Fruit fly (Drosophila melanogaster) whole organism, embryonic: Measurements from ENCODE around the gene Vm26Ac.

Experiments
- Antp ChIP-seq: fragments of 200-800 bp; sonication (Bioruptor generic); optimal IDR thresholded peaks from 3 replicates; lab custom pipeline; 2016; ENCODE audit warnings: missing biosample characterization, missing genetic modification characterization
- CG10366 ChIP-seq: fragments of 200-800 bp; sonication (Bioruptor generic); IDR thresholded peaks from 2 replicates; pipeline ENCODE4 v1.3.6; 2022; ENCODE audit warnings: missing biosample characterization, missing genetic modification characterization
- CG11085 ChIP-seq: fragments of 200-800 bp; sonication (Bioruptor generic); IDR thresholded peaks from 2 replicates; pipeline ENCODE4 v1.3.6; 2022; ENCODE audit warnings: missing biosample characterization, missing genetic modification characterization
- CG11398 ChIP-seq: fragments of 200-800 bp; sonication (Bioruptor generic); optimal IDR thresholded peaks from 2 replicates; lab custom pipeline; 2016; ENCODE audit warnings: missing biosample characterization, missing genetic modification characterization
- CG11504 ChIP-seq: fragments of 200-800 bp; sonication (Bioruptor generic); optimal IDR thresholded peaks from 3 replicates; lab custom pipeline; 2019; ENCODE audit warnings: missing biosample characterization, mild to moderate bottlenecking, missing genetic modification characterization, moderate library complexity
- CG11560 ChIP-seq: fragments of 200-800 bp; sonication (Bioruptor generic); IDR thresholded peaks from 3 replicates; pipeline ENCODE4 v1.3.6; 2022; ENCODE audit warnings: missing biosample characterization, missing genetic modification characterization
- CG16779 ChIP-seq: fragments of 200-800 bp; sonication (Bioruptor generic); IDR thresholded peaks from 2 replicates; pipeline ENCODE4 v1.3.6; 2022; ENCODE audit warnings: missing biosample characterization, missing genetic modification characterization
- CG17829 ChIP-seq: fragments of 200-800 bp; optimal IDR thresholded peaks from 2 replicates; lab custom pipeline; 2019; ENCODE audit warnings: missing biosample characterization, mild to moderate bottlenecking, missing genetic modification characterization, moderate library complexity
- CG2116 ChIP-seq: fragments of 200-800 bp; sonication (Bioruptor generic); optimal IDR thresholded peaks from 3 replicates; lab custom pipeline; 2018; ENCODE audit warnings: missing biosample characterization, mild to moderate bottlenecking, missing genetic modification characterization
- CG2712 ChIP-seq: fragments of 200-800 bp; optimal IDR thresholded peaks from 3 replicates; lab custom pipeline; 2019; ENCODE audit warnings: missing biosample characterization, mild to moderate bottlenecking, missing genetic modification characterization, moderate library complexity
- CG30403 ChIP-seq: fragments of 200-800 bp; sonication (Bioruptor generic); optimal IDR thresholded peaks from 3 replicates; lab custom pipeline; 2016; ENCODE audit warnings: missing biosample characterization, missing genetic modification characterization
- CG3065 ChIP-seq: fragments of 200-800 bp; sonication (Bioruptor generic); optimal IDR thresholded peaks from 2 replicates; lab custom pipeline; 2016; ENCODE audit warnings: missing biosample characterization, missing genetic modification characterization
- CG32767 ChIP-seq: fragments of 200-800 bp; sonication (Bioruptor generic); IDR thresholded peaks from 2 replicates; pipeline ENCODE4 v1.3.6; 2022; ENCODE audit warnings: missing biosample characterization, missing genetic modification characterization
- CG3838 ChIP-seq: fragments of 200-800 bp; sonication (Bioruptor generic); optimal IDR thresholded peaks from 3 replicates; lab custom pipeline; 2016; ENCODE audit warnings: missing biosample characterization, missing genetic modification characterization
- CG4404 ChIP-seq: fragments of 200-800 bp; sonication (Bioruptor generic); IDR thresholded peaks from 2 replicates; pipeline ENCODE4 v1.3.6; 2022; ENCODE audit warnings: missing biosample characterization, missing genetic modification characterization
- CG4707 ChIP-seq: fragments of 200-800 bp; sonication (Bioruptor generic); optimal IDR thresholded peaks from 2 replicates; lab custom pipeline; 2018; ENCODE audit warnings: missing biosample characterization, mild to moderate bottlenecking, missing genetic modification characterization, moderate library complexity
- CG4854 ChIP-seq: fragments of 200-800 bp; sonication (Bioruptor generic); optimal IDR thresholded peaks from 2 replicates; lab custom pipeline; 2016; ENCODE audit warnings: missing biosample characterization, missing genetic modification characterization, inconsistent platforms
- CG5180 ChIP-seq: fragments of 200-800 bp; sonication (Bioruptor generic); optimal IDR thresholded peaks from 3 replicates; lab custom pipeline; 2017; ENCODE audit warnings: missing biosample characterization, missing genetic modification characterization, mild to moderate bottlenecking, moderate library complexity, missing genetic modification reagents
- CG5245 ChIP-seq: fragments of 200-800 bp; sonication (Bioruptor generic); optimal IDR thresholded peaks from 3 replicates; lab custom pipeline; 2016; ENCODE audit warnings: missing biosample characterization, missing genetic modification characterization
- CG6272 ChIP-seq: fragments of 200-800 bp; sonication (Bioruptor generic); IDR thresholded peaks from 2 replicates; pipeline ENCODE4 v1.3.6; 2022; ENCODE audit warnings: missing biosample characterization, missing genetic modification characterization
- CG9437 ChIP-seq: fragments of 200-800 bp; sonication (Bioruptor generic); optimal IDR thresholded peaks from 2 replicates; lab custom pipeline; 2018; ENCODE audit warnings: missing biosample characterization, mild to moderate bottlenecking, missing genetic modification characterization
- CoRest ChIP-seq: fragments of 200-800 bp; sonication (Bioruptor generic); optimal IDR thresholded peaks from 3 replicates; lab custom pipeline; 2018; ENCODE audit warnings: missing biosample characterization, mild to moderate bottlenecking, missing genetic modification characterization, moderate library complexity
- CrebB ChIP-seq: fragments of 200-800 bp; sonication (Bioruptor generic); optimal IDR thresholded peaks from 3 replicates; lab custom pipeline; 2018; ENCODE audit warnings: missing biosample characterization, mild to moderate bottlenecking, missing genetic modification characterization
- Doc3 ChIP-seq: fragments of 200-800 bp; sonication (Bioruptor generic); IDR thresholded peaks from 3 replicates; pipeline ENCODE4 v1.3.6; 2022; ENCODE audit warnings: missing biosample characterization, missing genetic modification characterization; ENCODE audit not compliant: partially characterized antibody
- E2f2 ChIP-seq: fragments of 200-800 bp; sonication (Bioruptor generic); IDR thresholded peaks from 2 replicates; pipeline ENCODE4 v1.3.6; 2022; ENCODE audit warnings: missing biosample characterization, missing genetic modification characterization
- Hr51 ChIP-seq, 2 experiments: fragments of 200-800 bp; sonication (Bioruptor generic); optimal IDR thresholded peaks; 2 replicates in 1 of 2; 3 replicates in 1 of 2; lab custom pipeline; 2016 to 2018; ENCODE audit warnings: missing biosample characterization in 2 of 2, missing genetic modification characterization in 2 of 2, mild to moderate bottlenecking in 1 of 2, moderate library complexity in 1 of 2
- Lpt ChIP-seq: fragments of >200 bp; optimal IDR thresholded peaks from 2 replicates; lab custom pipeline; 2018; ENCODE audit warnings: missing biosample characterization, missing genetic modification characterization
- MTF-1 ChIP-seq: fragments of 200-800 bp; sonication (Bioruptor generic); optimal IDR thresholded peaks from 2 replicates; lab custom pipeline; 2018; ENCODE audit warnings: missing biosample characterization, mild to moderate bottlenecking, missing genetic modification characterization, borderline replicate concordance
- Nf-YB ChIP-seq: fragments of 200-800 bp; sonication (Bioruptor generic); optimal IDR thresholded peaks from 3 replicates; lab custom pipeline; 2019; ENCODE audit warnings: missing biosample characterization, mild to moderate bottlenecking, missing genetic modification characterization, moderate library complexity
- Oli ChIP-seq: fragments of 200-800 bp; sonication (Bioruptor generic); optimal IDR thresholded peaks from 2 replicates; lab custom pipeline; 2018; ENCODE audit warnings: missing biosample characterization, mild to moderate bottlenecking, missing genetic modification characterization, moderate library complexity
- Ravus ChIP-seq: fragments of 200-800 bp; sonication (Bioruptor generic); IDR thresholded peaks from 2 replicates; pipeline ENCODE4 v1.3.6; 2022; ENCODE audit warnings: missing biosample characterization, missing genetic modification characterization
- al ChIP-seq: fragments of 200-800 bp; sonication (Bioruptor generic); IDR thresholded peaks from 2 replicates; pipeline ENCODE4 v1.3.6; 2022; ENCODE audit warnings: missing biosample characterization, missing genetic modification characterization
- ase ChIP-seq: fragments of 200-800 bp; sonication (Bioruptor generic); IDR thresholded peaks from 3 replicates; pipeline ENCODE4 v1.3.6; 2022; ENCODE audit warnings: missing biosample characterization, missing genetic modification characterization
- ash1 ChIP-seq: fragments of 200-800 bp; sonication (Bioruptor generic); optimal IDR thresholded peaks from 2 replicates; lab custom pipeline; 2018; ENCODE audit warnings: missing biosample characterization, mild to moderate bottlenecking, missing genetic modification characterization
- en ChIP-seq: fragments of 200-800 bp; sonication (Bioruptor generic); optimal IDR thresholded peaks from 2 replicates; lab custom pipeline; 2016; ENCODE audit warnings: missing biosample characterization, missing genetic modification characterization
- fd102C ChIP-seq: fragments of 200-800 bp; sonication (Bioruptor generic); optimal IDR thresholded peaks from 2 replicates; lab custom pipeline; 2018; ENCODE audit warnings: missing biosample characterization, mild to moderate bottlenecking, missing genetic modification characterization, moderate library complexity
- hb ChIP-seq: fragments of 200-800 bp; sonication (Bioruptor generic); IDR thresholded peaks from 3 replicates; pipeline ENCODE4 v1.3.6; 2022; ENCODE audit warnings: missing biosample characterization, missing genetic modification characterization; ENCODE audit not compliant: partially characterized antibody
- jigr1 ChIP-seq: fragments of 200-800 bp; sonication (Bioruptor generic); IDR thresholded peaks from 3 replicates; pipeline ENCODE4 v1.3.6; 2022; ENCODE audit warnings: missing biosample characterization, missing genetic modification characterization
- pan ChIP-seq, 4 experiments: fragments of >200 bp in 3 of 4; fragments of 200-800 bp in 1 of 4; sonication (Bioruptor generic) in 1 of 4; optimal IDR thresholded peaks in 3 of 4; IDR thresholded peaks in 1 of 4; 2 replicates each; pipeline versions ENCODE4 v1.3.6 to Lab custom; 2017 to 2022; ENCODE audit warnings: missing biosample characterization in 2 of 4, missing genetic modification characterization in 2 of 4, mixed read lengths in 1 of 4
- pb ChIP-seq: fragments of 200-800 bp; sonication (Bioruptor generic); optimal IDR thresholded peaks from 3 replicates; lab custom pipeline; 2016; ENCODE audit warnings: missing biosample characterization, missing genetic modification characterization
- peb ChIP-seq: fragments of 200-800 bp; sonication (Bioruptor generic); IDR thresholded peaks from 2 replicates; pipeline ENCODE4 v1.3.6; 2022; ENCODE audit warnings: missing biosample characterization, missing genetic modification characterization
- phol ChIP-seq: fragments of 200-800 bp; sonication (Bioruptor generic); optimal IDR thresholded peaks from 3 replicates; lab custom pipeline; 2018; ENCODE audit warnings: missing biosample characterization, mild to moderate bottlenecking, missing genetic modification characterization, moderate library complexity
- pnt ChIP-seq: fragments of 200-800 bp; sonication (Bioruptor generic); optimal IDR thresholded peaks from 3 replicates; lab custom pipeline; 2016; ENCODE audit warnings: missing biosample characterization, missing genetic modification characterization
- sd ChIP-seq: fragments of 200-800 bp; sonication (Bioruptor generic); optimal IDR thresholded peaks from 3 replicates; lab custom pipeline; 2018; ENCODE audit warnings: missing biosample characterization, mild to moderate bottlenecking, missing genetic modification characterization, moderate library complexity
- sqz ChIP-seq: fragments of 200-800 bp; sonication (Bioruptor generic); optimal IDR thresholded peaks from 3 replicates; lab custom pipeline; 2018; ENCODE audit warnings: missing biosample characterization, mild to moderate bottlenecking, missing genetic modification characterization
- stwl ChIP-seq: fragments of 200-800 bp; sonication (Bioruptor generic); optimal IDR thresholded peaks from 3 replicates; lab custom pipeline; 2018; ENCODE audit warnings: missing biosample characterization, mild to moderate bottlenecking, missing genetic modification characterization, moderate library complexity
- tin ChIP-seq: fragments of 200-800 bp; sonication (Bioruptor generic); optimal IDR thresholded peaks from 3 replicates; lab custom pipeline; 2016; ENCODE audit warnings: missing biosample characterization, missing genetic modification characterization
- tx ChIP-seq: fragments of 200-800 bp; sonication (Bioruptor generic); optimal IDR thresholded peaks from 2 replicates; lab custom pipeline; 2016; ENCODE audit warnings: missing biosample characterization, missing genetic modification characterization
- vfl ChIP-seq: fragments of 200-800 bp; sonication (Bioruptor generic); optimal IDR thresholded peaks from 2 replicates; lab custom pipeline; 2016; ENCODE audit warnings: missing biosample characterization, missing genetic modification characterization
- yki ChIP-seq: fragments of >200 bp; optimal IDR thresholded peaks from 3 replicates; lab custom pipeline; 2018
- zf30C ChIP-seq: fragments of 200-800 bp; sonication (Bioruptor generic); optimal IDR thresholded peaks from 3 replicates; lab custom pipeline; 2018; ENCODE audit warnings: missing biosample characterization, mild to moderate bottlenecking, missing genetic modification characterization

The Vm26Ac gene

dm6 chr2L:5986094-5986493 lies 27.7 kb upstream of the Vm26Ac start, which contains the start of gene ifc (continued):
- no peak for TF ChIP-seq CG16779 (GFP tag; lab: Robert Waterston, UW)
- peak; percentile 92 for TF ChIP-seq stwl (tag; lab: Kevin White, UChicago)
- no peak for TF ChIP-seq peb (GFP tag; lab: Robert Waterston, UW)
- no peak for TF ChIP-seq sqz (GFP tag; lab: Kevin White, UChicago)
- peak; percentile 31 for TF ChIP-seq CG4854 (GFP tag; lab: Kevin White, UChicago)
- TF ChIP-seq tin (GFP tag; lab: Kevin White, UChicago): peak; percentile 35
- TF ChIP-seq sd (tag; lab: Kevin White, UChicago): peak; percentile 55
- peak; percentile 1 for TF ChIP-seq en (GFP tag; lab: Kevin White, UChicago)
- no peak for TF ChIP-seq CG11504 (tag; lab: Kevin White, UChicago)
- TF ChIP-seq CG4404 (GFP tag; lab: Robert Waterston, UW): no peak
- TF ChIP-seq CG6272 (GFP tag; lab: Robert Waterston, UW): 0 out of 2 replicates have a peak, but pooled peaks have one; percentile 13
- TF ChIP-seq CG4707 (GFP tag; lab: Kevin White, UChicago): no peak
- peak; percentile 37 for TF ChIP-seq tx (GFP tag; lab: Kevin White, UChicago)
- TF ChIP-seq jigr1 (GFP tag; lab: Robert Waterston, UW): no peak
- no peak for TF ChIP-seq CG11560 (tag; lab: Robert Waterston, UW)
- no peak for TF ChIP-seq yki
- TF ChIP-seq CrebB (tag; lab: Kevin White, UChicago): peak; percentile 7
- TF ChIP-seq MTF-1 (GFP tag; lab: Kevin White, UChicago): no peak
- no peak for TF ChIP-seq CG3838 (GFP tag; lab: Kevin White, UChicago)
- no peak for TF ChIP-seq ase
- TF ChIP-seq ash1 (GFP tag; lab: Kevin White, UChicago): peak; percentile 23
- peak; percentile 74 for TF ChIP-seq CoRest (tag; lab: Kevin White, UChicago)
- TF ChIP-seq Antp (GFP tag; lab: Kevin White, UChicago): peak; percentile 57
- TF ChIP-seq CG2116 (GFP tag; lab: Kevin White, UChicago): peak; percentile 69
- TF ChIP-seq phol (tag; lab: Kevin White, UChicago): peak; percentile 77
- TF ChIP-seq CG3065 (GFP tag; lab: Kevin White, UChicago): no peak
- no peak for TF ChIP-seq Ravus (GFP tag; lab: Robert Waterston, UW)
- TF ChIP-seq pan (optimal IDR thresholded peaks at IDR 0.05; lab: Kevin White, UChicago): no peak
- TF ChIP-seq pan (GFP tag; optimal IDR thresholded peaks at IDR 0.05 in 1 of 2, IDR thresholded peaks at IDR 0.05 in 1 of 2): no peak
- TF ChIP-seq CG10366: no peak
- TF ChIP-seq pnt: peak; percentile 41
- no peak for TF ChIP-seq Lpt (GFP tag; lab: Kevin White, UChicago)
- TF ChIP-seq E2f2 (GFP tag; lab: Robert Waterston, UW): no peak
- TF ChIP-seq CG30403 (GFP tag; lab: Kevin White, UChicago): peak; percentile 68
- no peak for TF ChIP-seq CG11398 (GFP tag; lab: Kevin White, UChicago)
- peak in 1 of 2 experiments; percentile 21 for TF ChIP-seq Hr51 (GFP tag; optimal IDR thresholded peaks at IDR 0.05; lab: Kevin White, UChicago)
- peak; percentile 76 for TF ChIP-seq CG2712
- TF ChIP-seq CG32767 (GFP tag; lab: Robert Waterston, UW): no peak
- TF ChIP-seq Nf-YB: peak; percentile 19
- no peak for TF ChIP-seq Doc3 (GFP tag; lab: Robert Waterston, UW)
- TF ChIP-seq al: no peak
- TF ChIP-seq pb (GFP tag; lab: Kevin White, UChicago): peak; percentile 9
- no peak for TF ChIP-seq CG11085 (GFP tag; lab: Robert Waterston, UW)
- no peak for TF ChIP-seq CG5245
- TF ChIP-seq CG9437 (GFP tag; lab: Kevin White, UChicago): no peak
- TF ChIP-seq vfl (GFP tag; lab: Kevin White, UChicago): peak; percentile 62
- no peak for TF ChIP-seq CG5180 (GFP tag; lab: Kevin White, UChicago)
- peak; percentile 23 for TF ChIP-seq Oli (tag; lab: Kevin White, UChicago)
- peak; percentile 82 for TF ChIP-seq CG17829 (tag; lab: Kevin White, UChicago)
- TF ChIP-seq fd102C (GFP tag; lab: Kevin White, UChicago): no peak
- no peak for TF ChIP-seq hb (GFP tag; lab: Robert Waterston, UW)
- TF ChIP-seq zf30C (GFP tag; lab: Kevin White, UChicago): peak; percentile 8
